Fruit fly (Drosophila melanogaster): ENCODE results near the gene erm.

dm6 chr2L:2015204-2015603, 45.0 kb upstream of the erm start:
- TF ChIP-seq CG7045 (GFP tag; optimal IDR thresholded peaks at IDR 0.05) (no peak), CG7101 (tag; optimal IDR thresholded peaks at IDR 0.05) (no peak), CG5204 (GFP tag; optimal IDR thresholded peaks at IDR 0.05) (no peak), bab1 (GFP tag; optimal IDR thresholded peaks at IDR 0.05) (no peak), pad (GFP tag; optimal IDR thresholded peaks at IDR 0.05) (no peak), cic (GFP tag; optimal IDR thresholded peaks at IDR 0.05) (no peak), CG1620 (GFP tag; optimal IDR thresholded peaks at IDR 0.05) (no peak), CG14711 (tag; optimal IDR thresholded peaks at IDR 0.05) (no peak), cnc (optimal IDR thresholded peaks at IDR 0.05) (no peak), kay (GFP tag; ENCODE audit: borderline replicate concordance) (no peak), CG11617 (GFP tag; optimal IDR thresholded peaks at IDR 0.05) (no peak)
